Worm (Caenorhabditis elegans): Measurements from ENCODE around the gene C28H8.7.

C28H8.7 gene

ce11 chrIII:5845483-5845882 is 41.3 kb downstream of the C28H8.7 start (continued):
- TF ChIP-seq fos-1 (tag; optimal IDR thresholded peaks at IDR 0.05) (peak; percentile 40), nhr-237 (tag; optimal IDR thresholded peaks at IDR 0.05) (no peak), snu-23 (GFP tag; optimal IDR thresholded peaks at IDR 0.05) (peak; percentile 75), lsy-2 (tag; optimal IDR thresholded peaks at IDR 0.05) (peak; percentile 45 to 87), dpl-1 (GFP tag; optimal IDR thresholded peaks at IDR 0.05) (peak; percentile 6 to 33 (median 17)), xbp-1 (tag; optimal IDR thresholded peaks at IDR 0.05) (peak; percentile 58), nhr-20 (tag; optimal IDR thresholded peaks at IDR 0.05) (peak; percentile 37), skn-1 (tag; optimal IDR thresholded peaks at IDR 0.05) (peak; percentile 52), C16A3.4 (tag; optimal IDR thresholded peaks at IDR 0.05) (peak; percentile 18), ets-5 (GFP tag; IDR thresholded peaks at IDR 0.05) (no peak), tbx-2 (tag; optimal IDR thresholded peaks at IDR 0.05) (peak; percentile 62), rnt-1 (tag; optimal IDR thresholded peaks at IDR 0.05) (peak; percentile 47), nhr-71 (tag; optimal IDR thresholded peaks at IDR 0.05) (peak; percentile 88), unc-98 (GFP tag; IDR thresholded peaks at IDR 0.05) (no peak), pag-3 (tag; optimal IDR thresholded peaks at IDR 0.05; ENCODE audit: borderline replicate concordance, insufficient read depth) (peak; percentile 29)

- TF ChIP-seq rnt-1 (tag; optimal IDR thresholded peaks at IDR 0.05) (peak; percentile 18), fkh-8 (tag; optimal IDR thresholded peaks at IDR 0.05) (peak; percentile 10), mep-1 (tag; optimal IDR thresholded peaks at IDR 0.05) (peak; percentile 40), mdl-1 (tag; optimal IDR thresholded peaks at IDR 0.05) (peak in 1 of 2 experiments; percentile 62), ztf-4 (tag; optimal IDR thresholded peaks at IDR 0.05) (no peak), nhr-77 (tag; optimal IDR thresholded peaks at IDR 0.05) (peak; percentile 11), elt-2 (tag; optimal IDR thresholded peaks at IDR 0.05) (no peak), nhr-47 (tag; optimal IDR thresholded peaks at IDR 0.05) (peak; percentile 13), isw-1 (GFP tag; IDR thresholded peaks at IDR 0.05) (no peak), skn-1 (tag; optimal IDR thresholded peaks at IDR 0.05) (peak; percentile 19), unc-30 (tag; optimal IDR thresholded peaks at IDR 0.05) (no peak), nhr-71 (tag; optimal IDR thresholded peaks at IDR 0.05) (peak; percentile 70), elt-3 (tag; optimal IDR thresholded peaks at IDR 0.05) (no peak), ceh-8 (GFP tag; optimal IDR thresholded peaks at IDR 0.05) (no peak), sox-4 (tag; optimal IDR thresholded peaks at IDR 0.05) (no peak), nhr-19 (GFP tag; conservative IDR thresholded peaks at IDR 0.05) (0 out of 2 replicates have a peak, but pooled peaks have one; percentile 2), lsy-2 (tag; optimal IDR thresholded peaks at IDR 0.05) (peak in 1 of 2 experiments; percentile 31), lin-14 (GFP tag; optimal IDR thresholded peaks at IDR 0.05) (peak; percentile 75), unc-130 (tag; optimal IDR thresholded peaks at IDR 0.05) (no peak), C34B4.2 (tag; optimal IDR thresholded peaks at IDR 0.05) (no peak), tbx-2 (tag; optimal IDR thresholded peaks at IDR 0.05) (peak; percentile 55), efl-1 (optimal IDR thresholded peaks at IDR 0.05) (peak in 1 of 2 experiments; percentile 4), efl-1 (GFP tag; optimal IDR thresholded peaks at IDR 0.05 in 1 of 2) (peak in 1 of 2 experiments; percentile 94), nhr-20 (tag; optimal IDR thresholded peaks at IDR 0.05) (peak; percentile 34)
Observed at ce11 chrIII:5843662-5844061, 43.1 kb downstream of the C28H8.7 start.

DNA sequence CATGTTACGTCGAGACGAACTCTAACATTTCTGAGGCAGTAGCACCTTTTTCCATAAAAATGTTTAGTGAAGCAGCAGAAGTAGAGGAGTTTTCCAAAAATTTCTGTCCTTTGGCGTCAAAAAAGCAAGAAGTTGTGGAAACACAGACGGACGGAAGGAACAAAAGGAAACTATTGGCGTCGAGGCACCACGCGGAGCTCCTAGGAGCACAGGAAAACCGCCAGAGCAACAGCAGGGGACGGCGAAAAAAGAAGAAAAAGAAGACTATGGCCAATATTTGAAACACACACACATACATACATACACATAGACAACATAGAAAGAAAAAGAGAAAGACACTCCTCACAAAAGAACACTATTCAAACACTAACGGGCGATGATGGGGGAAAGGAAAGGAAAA is 43.9 kb downstream of the C28H8.7 start:
- TF ChIP-seq unc-86 (tag; optimal IDR thresholded peaks at IDR 0.05) (no peak), lin-14 (GFP tag; optimal IDR thresholded peaks at IDR 0.05) (peak; percentile 53), nhr-71 (tag; optimal IDR thresholded peaks at IDR 0.05) (peak; percentile 9), nhr-77 (tag; optimal IDR thresholded peaks at IDR 0.05) (no peak), elt-2 (tag; optimal IDR thresholded peaks at IDR 0.05) (no peak), ceh-88 (GFP tag; IDR thresholded peaks at IDR 0.05) (no peak), rnt-1 (tag; optimal IDR thresholded peaks at IDR 0.05) (no peak), egl-27 (tag; optimal IDR thresholded peaks at IDR 0.05) (no peak), fkh-10 (GFP tag; optimal IDR thresholded peaks at IDR 0.05) (no peak), nhr-85 (tag) (peak; percentile 44), nhr-12 (tag; optimal IDR thresholded peaks at IDR 0.05) (no peak), grh-1 (GFP tag; IDR thresholded peaks at IDR 0.05) (0 out of 2 replicates have a peak, but pooled peaks have one; percentile 27), nhr-20 (tag; optimal IDR thresholded peaks at IDR 0.05) (no peak), efl-1 (optimal IDR thresholded peaks at IDR 0.05) (no peak), efl-1 (GFP tag; optimal IDR thresholded peaks at IDR 0.05 in 1 of 2) (peak in 1 of 2 experiments; percentile 51), mab-9 (GFP tag; IDR thresholded peaks at IDR 0.05) (no peak), ceh-63 (GFP tag; optimal IDR thresholded peaks at IDR 0.05) (no peak), lin-35 (GFP tag; optimal IDR thresholded peaks at IDR 0.05) (peak in 1 of 2 experiments; percentile 4), nhr-90 (tag; optimal IDR thresholded peaks at IDR 0.05; ENCODE audit: poor library complexity) (no peak), lsy-2 (tag; optimal IDR thresholded peaks at IDR 0.05) (no peak), dpl-1 (GFP tag; optimal IDR thresholded peaks at IDR 0.05) (peak in 1 of 3 experiments; percentile 5)
